Fruit fly (Drosophila melanogaster): Measurements from ENCODE around the gene CG9372.

DNA sequence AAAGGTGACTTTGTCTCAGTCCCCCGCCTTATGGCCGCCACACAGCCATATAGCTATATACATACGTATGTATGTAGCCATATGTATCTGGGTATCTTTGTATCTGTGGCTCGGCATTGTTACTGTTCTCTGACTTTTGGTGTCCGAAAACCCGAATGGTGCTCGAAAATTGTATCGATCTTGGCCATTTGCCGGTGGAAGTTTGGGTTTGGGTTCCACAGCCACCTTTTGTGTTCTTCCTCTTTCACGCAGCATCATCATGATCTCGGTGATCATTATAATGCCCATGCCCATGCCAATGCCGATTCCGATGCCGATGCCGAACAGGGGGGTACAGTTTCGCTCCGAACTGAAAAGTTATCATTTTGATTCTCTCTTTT, 48.0 kb upstream of the CG9372 start:
- TF ChIP-seq psq (GFP tag; optimal IDR thresholded peaks at IDR 0.05) (peak; percentile 0), CrebA (GFP tag; optimal IDR thresholded peaks at IDR 0.05; ENCODE audit: borderline replicate concordance) (no peak), brk (GFP tag; optimal IDR thresholded peaks at IDR 0.05) (no peak)
